Worm (Caenorhabditis elegans): ENCODE results near the gene C34H4.1.
A peak's percentile ranks its signal among the peaks of the same experiment; 100 is the strongest.

The C34H4.1 gene

DNA sequence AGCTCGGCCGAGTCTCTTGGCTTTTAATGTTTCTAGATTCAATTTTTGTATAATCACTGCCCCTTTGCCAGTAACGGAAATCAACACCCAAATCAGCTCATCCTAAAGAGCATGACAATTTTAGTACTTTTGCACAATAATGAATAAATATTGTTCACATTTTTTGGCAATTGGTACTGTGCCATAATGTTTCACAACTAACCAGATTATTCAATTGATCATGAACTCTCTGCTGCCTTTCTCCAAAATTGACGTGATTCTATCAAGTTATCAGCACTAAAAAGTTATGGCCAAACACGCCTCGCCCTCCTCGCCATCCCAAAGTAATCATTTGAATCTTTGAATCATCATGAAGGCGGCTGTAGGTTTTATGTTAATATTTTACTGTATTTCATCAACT is 6.5 kb downstream of the C34H4.1 start, which contains the start of gene hpo-6:
Gene hpo-6 (plus strand): TSS at position 301 of the 400 bp plus-strand sequence.
- no peak for TF ChIP-seq ceh-82 (tag; optimal IDR thresholded peaks at IDR 0.05)

DNA sequence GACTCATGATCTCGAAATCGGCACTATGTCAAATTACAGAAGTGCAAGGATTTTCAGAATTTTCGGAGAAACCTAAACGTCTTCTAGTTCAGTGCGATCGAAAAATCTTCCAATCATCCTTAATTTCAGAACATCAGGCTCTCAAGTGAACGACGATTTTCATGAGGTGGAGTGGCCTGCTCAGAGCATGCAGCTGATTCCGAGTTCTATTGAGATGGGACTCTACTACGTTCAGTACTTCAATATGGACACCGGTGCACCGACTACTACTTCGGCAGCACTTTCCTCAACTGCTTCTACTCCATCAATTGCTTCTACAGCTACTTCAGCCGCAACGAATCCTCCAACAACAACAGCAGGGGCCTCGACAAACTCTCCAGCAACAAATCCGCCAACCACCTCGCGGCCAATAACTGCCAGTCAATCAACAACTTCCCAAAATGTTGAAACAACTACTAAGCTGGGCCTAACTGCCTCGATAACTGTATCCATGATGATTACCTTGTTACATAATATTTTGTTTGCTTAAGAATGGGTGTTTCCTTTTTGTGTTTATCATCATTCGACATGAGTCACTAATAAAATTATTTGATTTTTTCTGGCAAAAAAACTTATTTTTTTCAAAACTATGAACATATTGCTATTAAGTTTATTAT is 8.2 kb downstream of the C34H4.1 start, which contains the start of gene Y41D4B.15:
Gene Y41D4B.15 (plus strand): TSS at position 606 of the 656 bp plus-strand sequence.
- TF ChIP-seq jun-1 (tag; optimal IDR thresholded peaks at IDR 0.05): no peak
- TF ChIP-seq fkh-4 (tag; optimal IDR thresholded peaks at IDR 0.05; ENCODE audit: borderline replicate concordance): no peak
- TF ChIP-seq fkh-10 (GFP tag; optimal IDR thresholded peaks at IDR 0.05): no peak
- no peak for TF ChIP-seq F16B12.6 (tag; optimal IDR thresholded peaks at IDR 0.05)
- no peak for TF ChIP-seq unc-98 (GFP tag; IDR thresholded peaks at IDR 0.05)

DNA sequence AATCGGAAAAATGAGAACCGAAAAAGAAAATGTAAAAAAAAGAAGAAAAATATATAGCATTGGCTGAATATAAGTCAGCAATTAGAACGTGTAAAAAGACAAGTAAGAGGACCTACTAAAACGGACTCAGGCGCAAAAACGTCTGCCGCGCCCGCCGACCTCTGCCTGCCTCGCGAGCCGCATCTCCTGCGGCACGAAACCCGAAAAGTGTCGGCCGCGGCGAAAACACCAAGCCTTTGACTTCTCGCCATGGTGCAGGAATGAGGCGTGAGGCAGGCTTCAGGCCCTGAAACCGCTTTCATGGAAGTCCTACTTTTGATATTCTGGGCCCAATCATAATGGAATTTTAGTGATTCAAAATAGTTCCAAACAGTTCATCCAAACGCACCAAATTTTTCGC is 10.3 kb downstream of the C34H4.1 start:
- TF ChIP-seq rnt-1 (tag; optimal IDR thresholded peaks at IDR 0.05) (no peak), tlp-1 (tag; optimal IDR thresholded peaks at IDR 0.05) (no peak), swsn-7 (tag; optimal IDR thresholded peaks at IDR 0.05) (no peak), fkh-10 (GFP tag; optimal IDR thresholded peaks at IDR 0.05) (no peak), unc-86 (tag; optimal IDR thresholded peaks at IDR 0.05) (no peak), mab-9 (GFP tag; IDR thresholded peaks at IDR 0.05) (no peak), egl-27 (tag; optimal IDR thresholded peaks at IDR 0.05) (no peak), vab-15 (tag; optimal IDR thresholded peaks at IDR 0.05) (no peak), ceh-90 (tag; optimal IDR thresholded peaks at IDR 0.05) (no peak), dpl-1 (GFP tag; optimal IDR thresholded peaks at IDR 0.05) (no peak), hpl-2 (GFP tag; optimal IDR thresholded peaks at IDR 0.05) (no peak), efl-1 (optimal IDR thresholded peaks at IDR 0.05) (no peak), efl-1 (GFP tag; optimal IDR thresholded peaks at IDR 0.05 in 1 of 2) (no peak)

DNA sequence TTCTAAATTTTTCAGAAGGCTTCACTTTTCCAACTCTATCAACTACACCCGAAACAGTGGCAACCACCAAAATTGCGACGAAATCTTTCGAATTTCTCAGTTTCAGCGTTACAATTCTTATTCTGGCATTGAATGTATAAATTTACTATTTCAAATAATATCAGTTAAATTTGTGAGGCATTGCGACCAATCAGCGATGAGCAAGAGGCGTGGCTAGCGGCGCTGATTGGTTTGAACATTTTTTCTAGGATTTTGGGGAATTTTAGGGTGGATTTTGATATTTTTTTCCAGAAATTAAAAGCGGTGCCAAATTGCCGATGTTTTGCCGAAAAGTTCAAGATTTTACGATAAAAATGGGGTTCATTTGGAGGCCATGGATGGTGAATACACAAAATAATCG is 12.2 kb downstream of the C34H4.1 start:
- TF ChIP-seq grh-1 (GFP tag; IDR thresholded peaks at IDR 0.05) (no peak), hlh-17 (GFP tag; optimal IDR thresholded peaks at IDR 0.05; ENCODE audit: borderline replicate concordance) (no peak)

DNA sequence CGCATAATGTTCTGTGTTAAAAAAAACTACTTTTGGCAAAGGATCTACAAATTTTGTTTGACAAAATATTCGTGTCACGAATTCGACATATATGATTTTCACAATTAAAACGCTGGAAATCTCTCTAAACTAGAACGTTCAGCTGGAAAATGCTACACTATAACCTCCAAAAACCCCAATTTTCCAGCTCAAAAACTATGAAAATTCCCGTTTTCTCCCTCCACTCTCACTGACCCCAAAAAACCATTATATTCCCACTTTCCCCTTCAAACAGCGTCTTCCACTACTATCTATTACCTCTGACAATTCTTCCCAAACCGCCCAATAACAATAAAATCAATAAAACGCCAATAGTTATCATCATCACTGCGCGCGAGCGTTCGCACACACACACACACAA is 21.4 kb downstream of the C34H4.1 start, which contains the start of gene Y41D4B.14:
Gene Y41D4B.14 (plus strand): TSS at position 301 of the 400 bp plus-strand sequence.
- TF ChIP-seq rnt-1 (tag; optimal IDR thresholded peaks at IDR 0.05): no peak
- peak; percentile 60 for TF ChIP-seq blmp-1 (tag; optimal IDR thresholded peaks at IDR 0.05)

DNA sequence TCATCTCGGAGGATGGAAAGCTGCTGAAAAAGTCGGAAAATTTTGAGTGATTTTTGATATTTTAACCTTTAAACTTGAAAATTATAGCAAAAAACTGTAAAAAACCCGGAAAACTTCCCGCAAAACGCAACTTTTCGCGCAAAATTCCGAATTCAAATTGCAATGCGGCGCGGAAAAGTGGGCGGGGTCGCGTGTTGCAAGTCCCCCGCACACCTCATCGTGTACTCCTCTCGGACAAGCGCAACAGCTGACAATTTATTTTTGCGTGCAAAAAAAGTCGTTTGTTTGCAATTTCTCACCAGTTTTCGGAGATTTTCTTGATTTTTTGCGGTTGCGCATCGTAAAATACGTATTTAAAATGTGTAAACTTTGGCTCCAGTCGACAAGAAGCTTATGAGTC is 40.4 kb downstream of the C34H4.1 start, which contains the start of gene npp-8:
Gene npp-8 (minus strand): TSS at position 23 of the 400 bp plus-strand sequence.
- TF ChIP-seq nhr-28 (tag; optimal IDR thresholded peaks at IDR 0.05) (no peak), fos-1 (tag; optimal IDR thresholded peaks at IDR 0.05) (peak; percentile 69), efl-1 (optimal IDR thresholded peaks at IDR 0.05) (peak; percentile 85 to 89), efl-1 (GFP tag; optimal IDR thresholded peaks at IDR 0.05 in 1 of 2) (peak; percentile 86 to 98), fkh-8 (tag; optimal IDR thresholded peaks at IDR 0.05) (peak; percentile 87), tbx-2 (tag; optimal IDR thresholded peaks at IDR 0.05) (peak; percentile 91), unc-30 (tag; optimal IDR thresholded peaks at IDR 0.05) (no peak), C04F5.9 (tag; optimal IDR thresholded peaks at IDR 0.05) (peak; percentile 78), jun-1 (tag; optimal IDR thresholded peaks at IDR 0.05) (peak; percentile 72), dpl-1 (GFP tag; optimal IDR thresholded peaks at IDR 0.05) (peak; percentile 82 to 85 (median 83)), unc-98 (GFP tag; IDR thresholded peaks at IDR 0.05) (peak; percentile 51; the same call in 1 of the 2 replicates), elt-3 (tag; optimal IDR thresholded peaks at IDR 0.05) (peak in 2 of 6 experiments; percentile 26 to 73), lin-13 (GFP tag; optimal IDR thresholded peaks at IDR 0.05) (peak; percentile 82), hpl-2 (GFP tag; optimal IDR thresholded peaks at IDR 0.05) (peak; percentile 50), elt-2 (tag; optimal IDR thresholded peaks at IDR 0.05) (peak; percentile 65), ceh-82 (tag; optimal IDR thresholded peaks at IDR 0.05) (peak; percentile 81 to 94 (median 83)), fkh-10 (GFP tag; optimal IDR thresholded peaks at IDR 0.05) (peak; percentile 50), sup-37 (GFP tag; optimal IDR thresholded peaks at IDR 0.05) (peak; percentile 54), nhr-84 (tag; optimal IDR thresholded peaks at IDR 0.05) (no peak), pqm-1 (tag; optimal IDR thresholded peaks at IDR 0.05) (no peak), efl-3 (GFP tag; optimal IDR thresholded peaks at IDR 0.05) (peak; percentile 73), nhr-47 (tag; optimal IDR thresholded peaks at IDR 0.05) (peak; percentile 94), nhr-20 (tag; optimal IDR thresholded peaks at IDR 0.05) (peak; percentile 87), nhr-19 (GFP tag; conservative IDR thresholded peaks at IDR 0.05) (peak; percentile 89), snu-23 (GFP tag; optimal IDR thresholded peaks at IDR 0.05) (peak; percentile 94), egl-13 (tag; optimal IDR thresholded peaks at IDR 0.05) (peak; percentile 86), nhr-85 (tag) (peak; percentile 91), unc-62 (GFP tag; optimal IDR thresholded peaks at IDR 0.05) (no peak)

Data from whole organism, L1 larva.